Worm (Caenorhabditis elegans) whole organism, early embryonic: ENCODE results near the gene ZC196.5.

ENCODE experiments used
- ama-1 ChIP-seq: fragments of 150-350 bp; optimal IDR thresholded peaks from 2 replicates; lab custom pipeline; 2014
- ceh-13 ChIP-seq: fragments of 200-800 bp; sonication (Bioruptor generic); optimal IDR thresholded peaks from 2 replicates; lab custom pipeline; 2018; ENCODE audit warnings: mild to moderate bottlenecking, missing genetic modification characterization, missing compliant biosample characterization
- ceh-36 ChIP-seq: sonication (generic microtip); optimal IDR thresholded peaks from 2 replicates; lab custom pipeline; 2016; ENCODE audit warnings: missing genetic modification characterization, inconsistent platforms, missing compliant biosample characterization
- hnd-1 ChIP-seq: sonication (generic microtip); optimal IDR thresholded peaks from 2 replicates; lab custom pipeline; 2016; ENCODE audit warnings: missing genetic modification characterization, missing compliant biosample characterization
- sea-1 ChIP-seq: fragments of 200-800 bp; sonication (Bioruptor generic); conservative IDR thresholded peaks from 2 replicates; pipeline ENCODE4 v1.3.6; 2022; ENCODE audit warnings: missing genetic modification characterization, missing compliant biosample characterization
- tbx-11 ChIP-seq: fragments of 200-800 bp; sonication (Bioruptor generic); IDR thresholded peaks from 2 replicates; pipeline ENCODE4 v1.3.6; 2022; ENCODE audit warnings: missing genetic modification characterization, missing compliant biosample characterization

ce11 chrV:8745858-8746257 lies 16.7 kb downstream of the ZC196.5 start, which contains the start of gene B0507.6:
- TF ChIP-seq ceh-36 (no peak), tbx-11 (GFP tag; lab: Robert Waterston, UW) (no peak), ama-1 (lab: Kevin White, UChicago) (no peak), ceh-13 (GFP tag; lab: Kevin White, UChicago) (no peak), hnd-1 (tag; lab: Kevin White, UChicago) (no peak), sea-1 (no peak)
